Worm (Caenorhabditis elegans) whole organism, L1 larva: ENCODE data around the gene cpz-2.

Source experiments
- C16A3.4 ChIP-seq: fragments of 150-350 bp; optimal IDR thresholded peaks from 2 replicates; lab custom pipeline; 2014; ENCODE audit warnings: missing biosample characterization, missing genetic modification characterization
- Y116A8C.19 ChIP-seq: sonication (generic microtip); optimal IDR thresholded peaks from 2 replicates; lab custom pipeline; 2016; ENCODE audit warnings: missing compliant biosample characterization, missing genetic modification characterization, borderline replicate concordance
- aha-1 ChIP-seq: fragments of 150-350 bp; optimal IDR thresholded peaks from 2 replicates; lab custom pipeline; 2014; ENCODE audit warnings: missing biosample characterization, missing genetic modification characterization
- alr-1 ChIP-seq: fragments of 200-800 bp; sonication (Bioruptor generic); optimal IDR thresholded peaks from 2 replicates; lab custom pipeline; 2018; ENCODE audit warnings: borderline replicate concordance, mild to moderate bottlenecking, missing genetic modification characterization, missing compliant biosample characterization
- ceh-63 ChIP-seq: fragments of 200-800 bp; sonication (Bioruptor generic); optimal IDR thresholded peaks from 2 replicates; lab custom pipeline; 2018; ENCODE audit warnings: mild to moderate bottlenecking, missing genetic modification characterization, missing compliant biosample characterization
- ces-1 ChIP-seq: fragments of 150-350 bp; optimal IDR thresholded peaks from 2 replicates; lab custom pipeline; 2014; ENCODE audit warnings: missing biosample characterization, missing genetic modification reagents, missing genetic modification characterization
- dpl-1 ChIP-seq, 3 experiments: fragments of 150-350 bp in 2 of 3; sonication (generic microtip) in 1 of 3; optimal IDR thresholded peaks; 2 replicates each; lab custom pipeline; 2014 to 2017; ENCODE audit warnings: missing biosample characterization in 3 of 3, missing genetic modification characterization in 3 of 3, missing genetic modification reagents in 3 of 3
- dsc-1 ChIP-seq: sonication (generic microtip); optimal IDR thresholded peaks from 2 replicates; lab custom pipeline; 2016; ENCODE audit warnings: mild to moderate bottlenecking, missing genetic modification characterization, missing compliant biosample characterization
- egl-13 ChIP-seq: sonication (generic microtip); optimal IDR thresholded peaks from 2 replicates; lab custom pipeline; 2016; ENCODE audit warnings: missing genotype, missing genetic modification reagents, missing genetic modification characterization, missing compliant biosample characterization
- elt-2 ChIP-seq: sonication (generic microtip); optimal IDR thresholded peaks from 2 replicates; lab custom pipeline; 2016; ENCODE audit warnings: missing genetic modification characterization, mild to moderate bottlenecking, inconsistent platforms, missing compliant biosample characterization, missing genetic modification reagents
- fkh-10 ChIP-seq: sonication (generic microtip); optimal IDR thresholded peaks from 2 replicates; lab custom pipeline; 2017; ENCODE audit warnings: missing biosample characterization, missing genetic modification reagents, missing genetic modification characterization
- fos-1 ChIP-seq: fragments of 150-350 bp; optimal IDR thresholded peaks from 2 replicates; lab custom pipeline; 2014; ENCODE audit warnings: missing biosample characterization, missing genetic modification characterization
- hlh-4 ChIP-seq: sonication (generic microtip); optimal IDR thresholded peaks from 2 replicates; lab custom pipeline; 2016; ENCODE audit warnings: mild to moderate bottlenecking, missing genetic modification characterization, missing compliant biosample characterization
- jun-1 ChIP-seq: fragments of 150-350 bp; optimal IDR thresholded peaks from 2 replicates; lab custom pipeline; 2014; ENCODE audit warnings: missing biosample characterization, missing genetic modification reagents, missing genetic modification characterization
- lin-14 ChIP-seq: fragments of 200-800 bp; sonication (Bioruptor generic); optimal IDR thresholded peaks from 2 replicates; lab custom pipeline; 2018; ENCODE audit warnings: mild to moderate bottlenecking, missing genetic modification characterization, moderate library complexity, missing compliant biosample characterization
- lin-15B ChIP-seq: fragments of 150-350 bp; sonication (generic microtip); optimal IDR thresholded peaks from 3 replicates; lab custom pipeline; 2014; ENCODE audit warnings: missing biosample characterization, missing genetic modification characterization
- lin-39 ChIP-seq: fragments of 150-350 bp; optimal IDR thresholded peaks from 2 replicates; lab custom pipeline; 2014; ENCODE audit warnings: missing biosample characterization, missing genetic modification reagents, missing genetic modification characterization
- lsy-2 ChIP-seq, 2 experiments: fragments of 150-350 bp; optimal IDR thresholded peaks; 2 replicates each; lab custom pipeline; 2014; ENCODE audit warnings: missing biosample characterization in 2 of 2, missing genetic modification characterization in 2 of 2
- mep-1 ChIP-seq: fragments of 150-350 bp; optimal IDR thresholded peaks from 2 replicates; lab custom pipeline; 2014; ENCODE audit warnings: missing biosample characterization, missing genetic modification characterization
- nhr-11 ChIP-seq: fragments of 150-350 bp; optimal IDR thresholded peaks from 2 replicates; lab custom pipeline; 2014; ENCODE audit warnings: missing biosample characterization, missing genetic modification characterization
- nhr-12 ChIP-seq: sonication (generic microtip); optimal IDR thresholded peaks from 2 replicates; lab custom pipeline; 2017; ENCODE audit warnings: missing biosample characterization, missing genetic modification characterization
- nhr-19 ChIP-seq: fragments of 200-800 bp; sonication (Bioruptor generic); conservative IDR thresholded peaks from 2 replicates; pipeline ENCODE4 v1.3.6; 2022; ENCODE audit warnings: missing genetic modification characterization, missing compliant biosample characterization
- nhr-20 ChIP-seq: sonication (generic microtip); optimal IDR thresholded peaks from 2 replicates; lab custom pipeline; 2016; ENCODE audit warnings: mild to moderate bottlenecking, missing genetic modification characterization, missing compliant biosample characterization
- nhr-71 ChIP-seq: sonication (generic microtip); optimal IDR thresholded peaks from 2 replicates; lab custom pipeline; 2016; ENCODE audit warnings: mild to moderate bottlenecking, missing genetic modification characterization, moderate library complexity, missing compliant biosample characterization
- nhr-76 ChIP-seq: sonication (generic microtip); optimal IDR thresholded peaks from 2 replicates; lab custom pipeline; 2017; ENCODE audit warnings: missing biosample characterization, missing genetic modification characterization
- nhr-77 ChIP-seq: fragments of 150-350 bp; optimal IDR thresholded peaks from 2 replicates; lab custom pipeline; 2014; ENCODE audit warnings: missing biosample characterization, missing genetic modification characterization
- nhr-85 ChIP-seq: sonication (generic microtip); peaks from one replicate; lab custom pipeline; 2016; ENCODE audit warnings: missing genetic modification characterization, inconsistent platforms, missing compliant biosample characterization
- nhr-90 ChIP-seq: sonication (generic microtip); optimal IDR thresholded peaks from 2 replicates; lab custom pipeline; 2016; ENCODE audit warnings: mild to moderate bottlenecking, missing genetic modification characterization, missing compliant biosample characterization; ENCODE audit not compliant: poor library complexity
- pqm-1 ChIP-seq: sonication (generic microtip); optimal IDR thresholded peaks from 3 replicates; lab custom pipeline; 2017; ENCODE audit warnings: missing biosample characterization, missing genetic modification characterization
- rnt-1 ChIP-seq: sonication (generic microtip); optimal IDR thresholded peaks from 2 replicates; lab custom pipeline; 2016; ENCODE audit warnings: mild to moderate bottlenecking, missing genetic modification characterization, moderate library complexity, missing compliant biosample characterization
- skn-1 ChIP-seq: fragments of 150-350 bp; optimal IDR thresholded peaks from 2 replicates; lab custom pipeline; 2014; ENCODE audit warnings: missing biosample characterization, missing genetic modification characterization
- sox-4 ChIP-seq: sonication (generic microtip); optimal IDR thresholded peaks from 2 replicates; lab custom pipeline; 2016; ENCODE audit warnings: missing genetic modification characterization, missing compliant biosample characterization
- sptf-1 ChIP-seq: fragments of 150-350 bp; optimal IDR thresholded peaks from 2 replicates; lab custom pipeline; 2014; ENCODE audit warnings: missing biosample characterization, missing genetic modification characterization
- tbx-2 ChIP-seq: sonication (generic microtip); optimal IDR thresholded peaks from 2 replicates; lab custom pipeline; 2016; ENCODE audit warnings: missing genetic modification characterization, missing compliant biosample characterization
- unc-62 ChIP-seq: fragments of 150-350 bp; optimal IDR thresholded peaks from 2 replicates; lab custom pipeline; 2014; ENCODE audit warnings: missing biosample characterization, missing genetic modification reagents, missing genetic modification characterization
- unc-86 ChIP-seq: sonication (generic microtip); optimal IDR thresholded peaks from 2 replicates; lab custom pipeline; 2016; ENCODE audit warnings: missing genetic modification characterization, missing compliant biosample characterization
- unc-98 ChIP-seq: fragments of 200-800 bp; sonication (Bioruptor generic); IDR thresholded peaks from 2 replicates; pipeline ENCODE4 v1.3.6; 2022; ENCODE audit warnings: missing genetic modification characterization, missing compliant biosample characterization
- vab-15 ChIP-seq: sonication (generic microtip); optimal IDR thresholded peaks from 2 replicates; lab custom pipeline; 2017; ENCODE audit warnings: missing genotype, mild to moderate bottlenecking, missing genetic modification characterization, missing compliant biosample characterization
- ztf-11 ChIP-seq, 2 experiments: sonication (generic microtip); optimal IDR thresholded peaks; 2 replicates each; lab custom pipeline; 2016 to 2017; ENCODE audit warnings: missing genetic modification characterization in 2 of 2, missing biosample characterization in 1 of 2, missing compliant biosample characterization in 1 of 2

The cpz-2 gene

ce11 chrV:13339633-13340290 lies 41.2 kb upstream of the cpz-2 start, which contains the start of the genes str-4 and lgc-48 (continued):
- TF ChIP-seq hlh-4: no peak

DNA sequence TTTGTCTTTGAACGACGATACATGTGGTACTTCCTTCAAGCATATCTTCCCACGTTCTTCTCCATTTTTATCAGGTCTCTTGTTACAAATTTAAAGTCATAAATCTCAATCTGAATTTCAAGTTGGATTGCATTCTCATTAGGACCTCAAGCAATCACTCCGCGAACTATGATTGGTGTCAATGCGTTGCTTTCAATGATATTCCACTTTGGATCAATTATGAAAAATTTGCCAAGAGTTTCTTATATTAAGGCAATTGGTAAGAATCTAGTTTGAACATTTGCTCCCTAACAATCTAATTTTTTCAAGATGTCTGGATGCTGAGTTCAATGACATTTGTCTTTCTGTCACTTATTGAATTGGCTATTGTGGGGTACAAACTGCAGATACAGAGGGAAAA lies 38.8 kb upstream of the cpz-2 start:
- TF ChIP-seq Y116A8C.19 (no peak), dsc-1 (tag; lab: Kevin White, UChicago) (peak; percentile 76)

DNA sequence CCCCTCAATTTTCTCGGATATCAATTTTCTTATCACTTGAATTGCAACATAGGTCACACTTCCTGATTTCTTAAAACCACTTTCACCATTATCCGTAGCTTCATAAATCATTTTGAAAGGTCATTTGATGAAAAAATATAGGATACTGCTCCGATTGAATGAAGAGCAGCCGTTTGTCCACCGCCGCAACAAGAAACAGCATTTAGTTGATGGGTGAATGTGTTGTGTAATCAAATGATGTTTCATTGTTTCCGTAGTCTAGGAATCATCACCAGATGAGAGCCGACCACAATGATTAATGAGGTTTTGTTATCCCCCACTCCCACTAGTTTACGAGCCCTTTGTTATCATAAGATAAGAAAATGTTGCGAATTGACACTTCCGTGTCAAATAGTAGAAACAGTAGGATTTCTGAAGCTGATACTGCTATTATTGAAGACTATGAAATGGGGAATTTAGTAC lies 35.1 kb upstream of the cpz-2 start, which contains the start of gene twk-43:
Gene twk-43, plus strand, starts transcription at position 412 of the 462 bp plus-strand sequence.
- peak; percentile 88 for TF ChIP-seq lin-14 (GFP tag; lab: Kevin White, UChicago)
- no peak for TF ChIP-seq nhr-85 (tag; lab: Kevin White, UChicago)
- TF ChIP-seq ceh-63: no peak
- TF ChIP-seq nhr-76: no peak
- TF ChIP-seq skn-1: no peak
- no peak for TF ChIP-seq ces-1 (GFP tag; lab: Kevin White, UChicago)
- TF ChIP-seq sox-4 (tag; lab: Kevin White, UChicago): no peak
- TF ChIP-seq nhr-77: no peak
- TF ChIP-seq aha-1 (tag; lab: Kevin White, UChicago): no peak
- no peak for TF ChIP-seq jun-1
- TF ChIP-seq fos-1: no peak
- no peak for TF ChIP-seq egl-13
- no peak for TF ChIP-seq hlh-4
- no peak for TF ChIP-seq pqm-1 (tag; lab: Kevin White, UChicago)
- TF ChIP-seq lin-15B (tag; lab: Kevin White, UChicago): no peak
- no peak; the same call in none of the 2 replicates for TF ChIP-seq nhr-19 (GFP tag; lab: Robert Waterston, UW)
- TF ChIP-seq ztf-11 (tag; optimal IDR thresholded peaks at IDR 0.05; lab: Kevin White, UChicago): no peak
- TF ChIP-seq nhr-11 (tag; lab: Kevin White, UChicago): no peak
- peak; percentile 79 for TF ChIP-seq nhr-71
- TF ChIP-seq dsc-1 (tag; lab: Kevin White, UChicago): peak; percentile 71
- TF ChIP-seq nhr-12 (tag; lab: Kevin White, UChicago): no peak
- no peak for TF ChIP-seq nhr-90 (tag; lab: Kevin White, UChicago)
- peak; percentile 4 for TF ChIP-seq vab-15 (tag; lab: Kevin White, UChicago)
- TF ChIP-seq nhr-20: peak; percentile 25
- TF ChIP-seq lsy-2 (tag; optimal IDR thresholded peaks at IDR 0.05; lab: Kevin White, UChicago): peak in 1 of 2 experiments; percentile 2
- no peak for TF ChIP-seq unc-98 (GFP tag; lab: Robert Waterston, UW)
- no peak for TF ChIP-seq dpl-1 (GFP tag; optimal IDR thresholded peaks at IDR 0.05; lab: Kevin White, UChicago)
- no peak for TF ChIP-seq unc-86 (tag; lab: Kevin White, UChicago)
- TF ChIP-seq tbx-2 (tag; lab: Kevin White, UChicago): peak; percentile 10
- TF ChIP-seq fkh-10 (GFP tag; lab: Kevin White, UChicago): no peak
- no peak for TF ChIP-seq C16A3.4 (tag; lab: Kevin White, UChicago)
- peak; percentile 56 for TF ChIP-seq lin-39 (tag; lab: Kevin White, UChicago)
- TF ChIP-seq elt-2 (tag; lab: Kevin White, UChicago): no peak
- TF ChIP-seq mep-1 (tag; lab: Kevin White, UChicago): no peak
- no peak for TF ChIP-seq alr-1 (tag; lab: Kevin White, UChicago)
- TF ChIP-seq unc-62 (GFP tag; lab: Kevin White, UChicago): no peak
- peak; percentile 85 for TF ChIP-seq rnt-1 (tag; lab: Kevin White, UChicago)
- no peak for TF ChIP-seq sptf-1 (tag; lab: Kevin White, UChicago)
